Worm (Caenorhabditis elegans) whole organism, L4 larva: Measurements from ENCODE around the gene irld-18.

Source experiments
- D1046.2 ChIP-seq: fragments of 200-800 bp; sonication (Bioruptor generic); IDR thresholded peaks from 2 replicates; pipeline ENCODE4 v1.3.6; 2022; ENCODE audit warnings: missing genetic modification characterization, missing compliant biosample characterization
- F10B5.3 ChIP-seq: sonication (generic microtip); optimal IDR thresholded peaks from 2 replicates; lab custom pipeline; 2016; ENCODE audit warnings: mild to moderate bottlenecking, missing genetic modification characterization, missing compliant biosample characterization
- R02D3.7 ChIP-seq: fragments of 150-350 bp; sonication (generic microtip); optimal IDR thresholded peaks from 3 replicates; lab custom pipeline; 2014; ENCODE audit warnings: missing biosample characterization, missing genetic modification characterization
- T26A8.4 ChIP-seq: fragments of 200-800 bp; sonication (Bioruptor generic); IDR thresholded peaks from 2 replicates; pipeline ENCODE4 v1.3.6; 2022; ENCODE audit warnings: missing genetic modification characterization, missing compliant biosample characterization
- Y75B8A.6 ChIP-seq: fragments of 200-800 bp; sonication (Bioruptor generic); IDR thresholded peaks from 2 replicates; pipeline ENCODE4 v1.3.6; 2022; ENCODE audit warnings: missing genetic modification reagents, missing genetic modification characterization, missing compliant biosample characterization
- ZK546.5 ChIP-seq, 2 experiments: sonication (generic microtip); optimal IDR thresholded peaks; 2 replicates each; lab custom pipeline; 2017; ENCODE audit warnings: missing biosample characterization in 2 of 2, missing genetic modification characterization in 2 of 2
- aha-1 ChIP-seq: fragments of 150-350 bp; peaks from one replicate; lab custom pipeline; 2014; ENCODE audit warnings: missing biosample characterization, missing genetic modification characterization
- aly-2 ChIP-seq: sonication (generic microtip); optimal IDR thresholded peaks from 2 replicates; lab custom pipeline; 2018; ENCODE audit warnings: missing biosample characterization, missing genetic modification characterization
- ama-1 ChIP-seq: fragments of 150-350 bp; optimal IDR thresholded peaks from 2 replicates; lab custom pipeline; 2014; ENCODE audit warnings: inconsistent platforms, mixed read lengths
- daf-12 ChIP-seq: fragments of 150-350 bp; optimal IDR thresholded peaks from 2 replicates; lab custom pipeline; 2014; ENCODE audit warnings: missing biosample characterization, missing genetic modification reagents, missing genetic modification characterization
- dmd-6 ChIP-seq: fragments of 200-800 bp; sonication (Bioruptor generic); IDR thresholded peaks from 2 replicates; pipeline ENCODE4 v1.3.6; 2022; ENCODE audit warnings: missing genetic modification reagents, missing genetic modification characterization, missing compliant biosample characterization
- dve-1 ChIP-seq: sonication (generic microtip); optimal IDR thresholded peaks from 2 replicates; lab custom pipeline; 2017; ENCODE audit warnings: antibody characterized with exemption, mild to moderate bottlenecking, missing genetic modification characterization, missing compliant biosample characterization; ENCODE audit not compliant: insufficient read depth
- fkh-10 ChIP-seq: fragments of 150-350 bp; optimal IDR thresholded peaks from 2 replicates; lab custom pipeline; 2014; ENCODE audit warnings: missing biosample characterization, missing genetic modification reagents, missing genetic modification characterization
- gei-8 ChIP-seq: fragments of 200-800 bp; sonication (Bioruptor generic); optimal IDR thresholded peaks from 2 replicates; lab custom pipeline; 2018; ENCODE audit warnings: mild to moderate bottlenecking, missing genetic modification characterization, missing compliant biosample characterization
- hlh-30 ChIP-seq: sonication (generic microtip); optimal IDR thresholded peaks from 2 replicates; lab custom pipeline; 2017; ENCODE audit warnings: antibody characterized with exemption, mild to moderate bottlenecking, missing genetic modification characterization, missing compliant biosample characterization; ENCODE audit not compliant: insufficient read depth
- jun-1 ChIP-seq: fragments of 150-350 bp; optimal IDR thresholded peaks from 2 replicates; lab custom pipeline; 2014; ENCODE audit warnings: missing biosample characterization, missing genetic modification reagents, missing genetic modification characterization
- lim-7 ChIP-seq: fragments of 200-800 bp; sonication (Bioruptor generic); IDR thresholded peaks from 2 replicates; pipeline ENCODE4 v1.3.6; 2022; ENCODE audit warnings: missing genetic modification characterization, missing compliant biosample characterization
- lin-38 ChIP-seq: fragments of 200-800 bp; sonication (Bioruptor generic); IDR thresholded peaks from 2 replicates; pipeline ENCODE4 v1.3.6; 2022; ENCODE audit warnings: missing genetic modification reagents, missing genetic modification characterization, missing compliant biosample characterization
- lir-3 ChIP-seq: sonication (generic microtip); optimal IDR thresholded peaks from 2 replicates; lab custom pipeline; 2016; ENCODE audit warnings: mild to moderate bottlenecking, missing genetic modification characterization, missing compliant biosample characterization
- lsy-2 ChIP-seq, 2 experiments: fragments of 150-350 bp in 1 of 2; sonication (generic microtip) in 1 of 2; optimal IDR thresholded peaks; 2 replicates each; lab custom pipeline; 2014 to 2017; ENCODE audit warnings: missing biosample characterization in 2 of 2, missing genetic modification characterization in 2 of 2
- mep-1 ChIP-seq: fragments of 150-350 bp; sonication (generic microtip); optimal IDR thresholded peaks from 3 replicates; lab custom pipeline; 2014; ENCODE audit warnings: missing biosample characterization, missing genetic modification characterization
- mxl-2 ChIP-seq: fragments of 200-800 bp; sonication (Bioruptor generic); conservative IDR thresholded peaks from 2 replicates; pipeline ENCODE4 v1.3.6; 2022; ENCODE audit warnings: missing genetic modification reagents, missing genetic modification characterization, missing compliant biosample characterization
- mxl-3 ChIP-seq: fragments of 200-800 bp; sonication (Bioruptor generic); optimal IDR thresholded peaks from 2 replicates; lab custom pipeline; 2018; ENCODE audit warnings: mild to moderate bottlenecking, missing genetic modification characterization, missing compliant biosample characterization
- nhr-10 ChIP-seq: fragments of 150-350 bp; optimal IDR thresholded peaks from 2 replicates; lab custom pipeline; 2014; ENCODE audit warnings: missing biosample characterization, missing genetic modification characterization
- nhr-25 ChIP-seq: sonication (generic microtip); optimal IDR thresholded peaks from 2 replicates; lab custom pipeline; 2017; ENCODE audit warnings: missing genetic modification characterization, mild to moderate bottlenecking, missing compliant biosample characterization, antibody characterized with exemption, moderate library complexity, borderline replicate concordance; ENCODE audit not compliant: insufficient read depth
- nhr-42 ChIP-seq: fragments of 200-800 bp; sonication (Bioruptor generic); IDR thresholded peaks from 2 replicates; pipeline ENCODE4 v1.3.6; 2022; ENCODE audit warnings: missing genetic modification characterization, missing compliant biosample characterization
- nhr-48 ChIP-seq: sonication (generic microtip); optimal IDR thresholded peaks from 2 replicates; lab custom pipeline; 2016; ENCODE audit warnings: mild to moderate bottlenecking, missing genetic modification characterization, missing compliant biosample characterization
- nhr-6 ChIP-seq: fragments of 150-350 bp; optimal IDR thresholded peaks from 2 replicates; lab custom pipeline; 2014; ENCODE audit warnings: missing biosample characterization, missing genetic modification characterization
- pha-4 ChIP-seq, 2 experiments: fragments of 150-350 bp in 1 of 2; fragments of 200-800 bp in 1 of 2; sonication (Bioruptor generic) in 1 of 2; IDR thresholded peaks in 1 of 2; optimal IDR thresholded peaks in 1 of 2; 2 replicates each; pipeline versions ENCODE4 v1.3.6 to Lab custom; 2014 to 2022; ENCODE audit warnings: missing genetic modification characterization in 2 of 2, missing genetic modification reagents in 2 of 2, missing biosample characterization in 1 of 2, missing compliant biosample characterization in 1 of 2
- php-3 ChIP-seq: fragments of 200-800 bp; sonication (Bioruptor generic); IDR thresholded peaks from 2 replicates; pipeline ENCODE4 v1.3.6; 2022; ENCODE audit warnings: missing genetic modification reagents, missing genetic modification characterization, missing compliant biosample characterization
- pqm-1 ChIP-seq: sonication (generic microtip); optimal IDR thresholded peaks from 2 replicates; lab custom pipeline; 2017; ENCODE audit warnings: missing biosample characterization, missing genetic modification characterization
- rbr-2 ChIP-seq: sonication (generic microtip); optimal IDR thresholded peaks from 2 replicates; lab custom pipeline; 2016; ENCODE audit warnings: missing genotype, missing genetic modification characterization, missing compliant biosample characterization
- snpc-1.2 ChIP-seq: fragments of 200-800 bp; sonication (Bioruptor generic); IDR thresholded peaks from 2 replicates; pipeline ENCODE4 v1.3.6; 2022; ENCODE audit warnings: missing genetic modification reagents, missing genetic modification characterization, missing compliant biosample characterization
- snpc-4 ChIP-seq: fragments of 150-350 bp; optimal IDR thresholded peaks from 2 replicates; lab custom pipeline; 2014; ENCODE audit warnings: missing biosample characterization, missing genetic modification characterization
- spr-1 ChIP-seq: sonication (generic microtip); optimal IDR thresholded peaks from 2 replicates; lab custom pipeline; 2016; ENCODE audit warnings: mild to moderate bottlenecking, missing genetic modification characterization, missing compliant biosample characterization
- spr-3 ChIP-seq: fragments of 200-800 bp; sonication (Bioruptor generic); optimal IDR thresholded peaks from 2 replicates; lab custom pipeline; 2018; ENCODE audit warnings: mild to moderate bottlenecking, missing genetic modification characterization, missing compliant biosample characterization
- tra-1 ChIP-seq: fragments of 200-800 bp; sonication (Bioruptor generic); IDR thresholded peaks from 2 replicates; pipeline ENCODE4 v1.3.6; 2022; ENCODE audit warnings: missing genetic modification reagents, missing genetic modification characterization, missing compliant biosample characterization
- unc-62 ChIP-seq, 3 experiments: fragments of 150-350 bp in 1 of 3; sonication (generic microtip); optimal IDR thresholded peaks in 2 of 3; peaks in 1 of 3; 1 replicate in 1 of 3; 2 replicates in 2 of 3; lab custom pipeline; 2014 to 2017; ENCODE audit warnings: missing biosample characterization in 3 of 3, missing genetic modification characterization in 3 of 3, missing genetic modification reagents in 3 of 3, missing genotype in 1 of 3
- zfp-3 ChIP-seq: fragments of 200-800 bp; sonication (Bioruptor generic); conservative IDR thresholded peaks from 2 replicates; pipeline ENCODE4 v1.3.6; 2022; ENCODE audit warnings: missing genetic modification reagents, missing genetic modification characterization, missing compliant biosample characterization
- zip-11 ChIP-seq: fragments of 200-800 bp; sonication (Bioruptor generic); IDR thresholded peaks from 2 replicates; pipeline ENCODE4 v1.3.6; 2022; ENCODE audit warnings: missing genetic modification characterization, missing compliant biosample characterization
- ztf-11 ChIP-seq: fragments of 150-350 bp; optimal IDR thresholded peaks from 2 replicates; lab custom pipeline; 2014; ENCODE audit warnings: missing biosample characterization, missing genetic modification characterization

The irld-18 gene

DNA sequence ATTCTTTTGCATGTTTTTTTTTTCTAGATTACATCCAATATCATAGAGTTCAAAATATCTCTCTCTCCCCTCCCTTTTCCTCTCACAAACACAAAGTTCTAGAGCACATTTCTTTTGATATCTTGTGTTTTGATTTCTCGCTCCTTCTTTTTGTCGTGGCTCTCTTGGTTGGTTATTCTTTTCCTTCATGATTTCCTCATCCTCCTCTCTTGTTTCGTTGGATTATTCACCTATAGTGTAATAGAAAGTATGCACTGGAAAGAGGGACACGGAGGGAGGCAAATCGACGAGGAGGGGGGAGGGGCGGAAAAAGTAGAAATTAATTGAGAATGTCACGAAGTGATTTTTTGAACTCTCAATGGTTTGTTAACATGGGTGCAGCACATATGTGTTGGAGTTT is 25.6 kb upstream of the irld-18 start (continued):
- peak; percentile 62 for TF ChIP-seq aha-1 (tag; lab: Kevin White, UChicago)
- no peak for TF ChIP-seq gei-8
- TF ChIP-seq hlh-30 (tag; lab: Kevin White, UChicago) = peak; percentile 40
- no peak for TF ChIP-seq nhr-42
- no peak for TF ChIP-seq pqm-1 (tag; lab: Kevin White, UChicago)
- no peak for TF ChIP-seq mxl-2 (GFP tag; lab: Robert Waterston, UW)
- TF ChIP-seq daf-12 (tag; lab: Kevin White, UChicago) = no peak
- no peak for TF ChIP-seq lim-7
- TF ChIP-seq T26A8.4 (GFP tag; lab: Robert Waterston, UW) = no peak
- TF ChIP-seq Y75B8A.6 = no peak
- TF ChIP-seq lin-38 (GFP tag; lab: Robert Waterston, UW) = no peak
- no peak for TF ChIP-seq jun-1 (tag; lab: Kevin White, UChicago)

DNA sequence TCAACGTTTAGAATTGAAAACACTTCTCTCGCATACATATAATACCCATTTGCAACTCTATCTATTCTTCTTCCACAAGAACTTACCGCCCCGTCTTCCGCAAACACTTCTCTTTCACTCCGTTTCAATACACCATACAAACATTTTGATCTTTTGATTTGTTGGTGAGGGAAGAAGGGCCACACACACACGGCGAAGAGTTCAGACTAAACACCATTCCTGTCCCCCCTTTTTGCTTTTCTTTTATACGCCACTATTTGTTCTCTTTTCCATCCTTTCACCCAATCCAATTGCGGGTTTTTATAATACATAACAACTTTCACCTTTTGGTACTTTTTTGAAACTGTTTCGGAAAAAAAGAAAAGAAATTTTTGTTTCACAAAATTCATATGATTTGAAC is 24.3 kb upstream of the irld-18 start:
- TF ChIP-seq ama-1 (lab: Kevin White, UChicago) (no peak), spr-1 (tag; lab: Kevin White, UChicago) (no peak), aha-1 (tag; lab: Kevin White, UChicago) (peak; percentile 83), unc-62 (GFP tag; optimal IDR thresholded peaks at IDR 0.05 in 1 of 2; lab: Kevin White, UChicago) (peak in 1 of 2 experiments; percentile 74), unc-62 (tag; optimal IDR thresholded peaks at IDR 0.05; lab: Kevin White, UChicago) (no peak), dve-1 (tag; lab: Kevin White, UChicago) (peak; percentile 33)

DNA sequence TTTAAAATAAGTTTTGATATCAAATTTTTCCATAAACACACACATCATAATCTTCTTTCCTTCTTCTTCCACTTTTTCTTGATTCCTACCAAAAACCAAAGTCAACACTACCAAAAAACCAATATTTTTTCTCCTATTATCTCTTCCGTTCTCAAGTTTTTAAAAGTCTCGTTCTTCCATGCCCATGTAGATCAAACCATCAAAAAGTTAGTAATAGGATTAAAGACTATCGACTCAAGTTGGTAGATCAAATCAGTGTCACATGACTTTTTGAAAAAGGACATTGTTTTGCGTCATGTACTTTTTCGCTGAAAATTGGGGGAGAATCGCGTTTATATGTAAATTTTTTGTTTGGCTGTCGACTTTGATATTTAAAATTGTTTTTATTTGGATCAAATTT is 22.2 kb upstream of the irld-18 start:
- TF ChIP-seq nhr-48 (tag; lab: Kevin White, UChicago) (no peak), ztf-11 (tag; lab: Kevin White, UChicago) (no peak), dmd-6 (GFP tag; lab: Robert Waterston, UW) (peak; percentile 22; the same call in 1 of the 2 replicates), nhr-42 (no peak), aly-2 (tag; lab: Kevin White, UChicago) (no peak), lir-3 (no peak), unc-62 (GFP tag; optimal IDR thresholded peaks at IDR 0.05 in 1 of 2; lab: Kevin White, UChicago) (peak in 1 of 2 experiments; percentile 78), unc-62 (tag; optimal IDR thresholded peaks at IDR 0.05; lab: Kevin White, UChicago) (no peak), spr-3 (GFP tag; lab: Kevin White, UChicago) (no peak), snpc-1.2 (GFP tag; lab: Robert Waterston, UW) (no peak), hlh-30 (tag; lab: Kevin White, UChicago) (no peak), zip-11 (no peak), dve-1 (tag; lab: Kevin White, UChicago) (no peak), rbr-2 (no peak), tra-1 (GFP tag; lab: Robert Waterston, UW) (no peak), ama-1 (lab: Kevin White, UChicago) (no peak), snpc-4 (no peak), mxl-3 (GFP tag; lab: Kevin White, UChicago) (no peak)

ce11 chrIV:14599321-14599720 is 18.5 kb upstream of the irld-18 start:
- TF ChIP-seq nhr-10 (tag; lab: Kevin White, UChicago) = no peak
- TF ChIP-seq nhr-25 (tag; lab: Kevin White, UChicago) = no peak
- TF ChIP-seq spr-3 (GFP tag; lab: Kevin White, UChicago) = no peak
- no peak for TF ChIP-seq mep-1 (tag; lab: Kevin White, UChicago)
- 0 out of 2 replicates have a peak, but pooled peaks have one; percentile 9 for TF ChIP-seq snpc-1.2 (GFP tag; lab: Robert Waterston, UW)

DNA sequence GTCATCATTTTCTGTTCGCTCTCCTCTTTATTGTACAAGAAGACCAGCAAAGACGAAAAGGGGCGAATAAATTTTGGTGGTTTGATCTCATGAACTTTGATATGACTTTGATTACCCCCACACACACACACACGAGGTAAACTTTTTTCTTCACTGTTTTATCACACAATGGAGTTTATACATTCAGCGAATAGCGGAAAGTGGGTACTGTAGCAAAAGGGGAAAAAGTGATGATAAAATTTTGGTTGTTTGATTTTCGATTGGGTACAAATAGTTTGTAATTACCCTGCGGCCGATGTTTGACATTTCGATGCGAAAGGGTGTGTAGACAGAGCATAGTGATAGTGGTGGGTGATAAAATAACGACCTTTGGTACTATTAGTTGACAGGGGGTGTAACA is 13.4 kb upstream of the irld-18 start:
- peak; percentile 93 for TF ChIP-seq mep-1 (tag; lab: Kevin White, UChicago)
- TF ChIP-seq T26A8.4 (GFP tag; lab: Robert Waterston, UW) = no peak
- no peak for TF ChIP-seq mxl-2 (GFP tag; lab: Robert Waterston, UW)
- no peak; the same call in 1 of the 2 replicates for TF ChIP-seq tra-1 (GFP tag; lab: Robert Waterston, UW)
- no peak for TF ChIP-seq F10B5.3
- TF ChIP-seq fkh-10 (GFP tag; lab: Kevin White, UChicago) = no peak
- peak; percentile 98 for TF ChIP-seq php-3 (GFP tag; lab: Robert Waterston, UW)
- TF ChIP-seq ZK546.5 (tag; optimal IDR thresholded peaks at IDR 0.05; lab: Kevin White, UChicago) = no peak
- peak; percentile 43 for TF ChIP-seq lin-38 (GFP tag; lab: Robert Waterston, UW)
- TF ChIP-seq D1046.2 = no peak
- peak; percentile 95 for TF ChIP-seq nhr-10 (tag; lab: Kevin White, UChicago)
- no peak for TF ChIP-seq R02D3.7 (tag; lab: Kevin White, UChicago)
- TF ChIP-seq dmd-6 (GFP tag; lab: Robert Waterston, UW) = peak; percentile 100
- TF ChIP-seq pha-4 (GFP tag; IDR thresholded peaks at IDR 0.05; lab: Robert Waterston, UW) = peak; percentile 77
- peak; percentile 19 for TF ChIP-seq pha-4 (tag; optimal IDR thresholded peaks at IDR 0.05; lab: Kevin White, UChicago)
- 0 out of 2 replicates have a peak, but pooled peaks have one; percentile 58 for TF ChIP-seq zfp-3 (GFP tag; lab: Robert Waterston, UW)
- TF ChIP-seq lsy-2 (tag; optimal IDR thresholded peaks at IDR 0.05; lab: Kevin White, UChicago) = peak; percentile 85 to 96
- TF ChIP-seq nhr-6 (tag; lab: Kevin White, UChicago) = peak; percentile 94
